Worm (Caenorhabditis elegans) whole organism, L2 larva: Measurements from ENCODE around the gene vha-7.
A peak's percentile ranks its signal among the peaks of the same experiment; 100 is the strongest.

ENCODE experiments used
- C34F6.9 ChIP-seq: fragments of 150-350 bp; optimal IDR thresholded peaks from 2 replicates; lab custom pipeline; 2014; ENCODE audit warnings: missing biosample characterization, missing genetic modification characterization
- F13H6.1 ChIP-seq: sonication (generic microtip); optimal IDR thresholded peaks from 2 replicates; lab custom pipeline; 2016; ENCODE audit warnings: missing genetic modification characterization, missing compliant biosample characterization
- R02D3.7 ChIP-seq: fragments of 150-350 bp; optimal IDR thresholded peaks from 2 replicates; lab custom pipeline; 2014; ENCODE audit warnings: missing biosample characterization, missing genetic modification characterization
- Y55F3AM.14 ChIP-seq: fragments of 200-800 bp; sonication (Bioruptor generic); optimal IDR thresholded peaks from 2 replicates; lab custom pipeline; 2018; ENCODE audit warnings: mild to moderate bottlenecking, missing genetic modification characterization, missing compliant biosample characterization
- alr-1 ChIP-seq: fragments of 150-350 bp; optimal IDR thresholded peaks from 2 replicates; lab custom pipeline; 2014; ENCODE audit warnings: missing biosample characterization, missing genetic modification characterization
- aly-2 ChIP-seq: fragments of 150-350 bp; optimal IDR thresholded peaks from 2 replicates; lab custom pipeline; 2014; ENCODE audit warnings: missing biosample characterization, missing genetic modification characterization
- ama-1 ChIP-seq: fragments of 150-350 bp; optimal IDR thresholded peaks from 2 replicates; lab custom pipeline; 2018; ENCODE audit warnings: inconsistent platforms
- ceh-16 ChIP-seq: fragments of 150-350 bp; optimal IDR thresholded peaks from 2 replicates; lab custom pipeline; 2014; ENCODE audit warnings: missing biosample characterization, missing genetic modification characterization
- crh-2 ChIP-seq: sonication (generic microtip); optimal IDR thresholded peaks from 2 replicates; lab custom pipeline; 2017; ENCODE audit warnings: missing biosample characterization, missing genetic modification characterization
- dmd-4 ChIP-seq: sonication (generic microtip); optimal IDR thresholded peaks from 2 replicates; lab custom pipeline; 2017; ENCODE audit warnings: missing biosample characterization, missing genetic modification characterization
- egl-27 ChIP-seq: sonication (generic microtip); optimal IDR thresholded peaks from 3 replicates; lab custom pipeline; 2017; ENCODE audit warnings: missing biosample characterization, missing genetic modification reagents, missing genetic modification characterization
- elt-1 ChIP-seq: fragments of 150-350 bp; optimal IDR thresholded peaks from 2 replicates; lab custom pipeline; 2014; ENCODE audit warnings: missing biosample characterization, missing genetic modification characterization
- fos-1 ChIP-seq: fragments of 150-350 bp; optimal IDR thresholded peaks from 2 replicates; lab custom pipeline; 2014; ENCODE audit warnings: missing biosample characterization, missing genetic modification characterization
- gmeb-1 ChIP-seq: fragments of 150-350 bp; optimal IDR thresholded peaks from 2 replicates; lab custom pipeline; 2014; ENCODE audit warnings: missing biosample characterization, missing genetic modification characterization
- lin-11 ChIP-seq: fragments of 150-350 bp; sonication (generic microtip); optimal IDR thresholded peaks from 2 replicates; lab custom pipeline; 2014; ENCODE audit warnings: missing biosample characterization, missing genetic modification characterization, inconsistent platforms, mixed read lengths
- lin-13 ChIP-seq: fragments of 150-350 bp; optimal IDR thresholded peaks from 2 replicates; lab custom pipeline; 2014; ENCODE audit warnings: missing biosample characterization, missing genetic modification reagents, missing genetic modification characterization
- lsy-2 ChIP-seq, 2 experiments: fragments of 150-350 bp in 1 of 2; sonication (generic microtip) in 1 of 2; optimal IDR thresholded peaks; 2 replicates each; lab custom pipeline; 2014 to 2017; ENCODE audit warnings: missing biosample characterization in 2 of 2, missing genetic modification characterization in 2 of 2
- mab-5 ChIP-seq: fragments of 150-350 bp; optimal IDR thresholded peaks from 2 replicates; lab custom pipeline; 2014; ENCODE audit warnings: missing biosample characterization, missing genetic modification characterization
- mdl-1 ChIP-seq, 2 experiments: fragments of 150-350 bp in 1 of 2; sonication (generic microtip) in 1 of 2; optimal IDR thresholded peaks; 2 replicates each; lab custom pipeline; 2017; ENCODE audit warnings: missing biosample characterization in 2 of 2, missing genetic modification characterization in 2 of 2
- nhr-10 ChIP-seq: sonication (generic microtip); optimal IDR thresholded peaks from 2 replicates; lab custom pipeline; 2017; ENCODE audit warnings: missing biosample characterization, missing genetic modification characterization
- nhr-12 ChIP-seq: fragments of 150-350 bp; optimal IDR thresholded peaks from 2 replicates; lab custom pipeline; 2014; ENCODE audit warnings: missing biosample characterization, missing genetic modification characterization
- nhr-129 ChIP-seq: fragments of 150-350 bp; optimal IDR thresholded peaks from 2 replicates; lab custom pipeline; 2014; ENCODE audit warnings: missing biosample characterization, missing genetic modification characterization
- nhr-21 ChIP-seq: fragments of 150-350 bp; optimal IDR thresholded peaks from 2 replicates; lab custom pipeline; 2014; ENCODE audit warnings: missing biosample characterization, missing genetic modification characterization
- nhr-23 ChIP-seq: fragments of 150-350 bp; optimal IDR thresholded peaks from 2 replicates; lab custom pipeline; 2014; ENCODE audit warnings: missing biosample characterization, missing genetic modification reagents, missing genetic modification characterization
- nhr-25 ChIP-seq: fragments of 150-350 bp; sonication (generic microtip); optimal IDR thresholded peaks from 3 replicates; lab custom pipeline; 2014; ENCODE audit warnings: missing biosample characterization, missing genetic modification characterization
- nhr-77 ChIP-seq: fragments of 150-350 bp; optimal IDR thresholded peaks from 2 replicates; lab custom pipeline; 2014; ENCODE audit warnings: missing biosample characterization, missing genetic modification characterization
- peb-1 ChIP-seq: fragments of 150-350 bp; optimal IDR thresholded peaks from 2 replicates; lab custom pipeline; 2014; ENCODE audit warnings: missing biosample characterization, missing genetic modification characterization
- sem-4 ChIP-seq: fragments of 150-350 bp; optimal IDR thresholded peaks from 2 replicates; lab custom pipeline; 2014; ENCODE audit warnings: missing biosample characterization, missing genetic modification reagents, missing genetic modification characterization
- skn-1 ChIP-seq: sonication (generic microtip); optimal IDR thresholded peaks from 2 replicates; lab custom pipeline; 2017; ENCODE audit warnings: missing biosample characterization, missing genetic modification characterization
- sma-3 ChIP-seq: sonication (generic microtip); optimal IDR thresholded peaks from 2 replicates; lab custom pipeline; 2016; ENCODE audit warnings: missing genetic modification reagents, missing genetic modification characterization, missing compliant biosample characterization
- sma-9 ChIP-seq, 2 experiments: fragments of 150-350 bp in 1 of 2; sonication (generic microtip) in 1 of 2; optimal IDR thresholded peaks; 2 replicates each; lab custom pipeline; 2014 to 2016; ENCODE audit warnings: missing genetic modification characterization in 2 of 2, mild to moderate bottlenecking in 1 of 2, missing biosample characterization in 1 of 2, missing compliant biosample characterization in 1 of 2, missing genetic modification reagents in 1 of 2, moderate library complexity in 1 of 2
- snpc-4 ChIP-seq: fragments of 150-350 bp; optimal IDR thresholded peaks from 2 replicates; lab custom pipeline; 2014; ENCODE audit warnings: missing biosample characterization, missing genetic modification characterization
- unc-39 ChIP-seq: fragments of 150-350 bp; optimal IDR thresholded peaks from 2 replicates; lab custom pipeline; 2014; ENCODE audit warnings: missing biosample characterization, missing genetic modification characterization
- unc-55 ChIP-seq: fragments of 150-350 bp; sonication (generic microtip); optimal IDR thresholded peaks from 3 replicates; lab custom pipeline; 2014; ENCODE audit warnings: missing biosample characterization, missing genetic modification reagents, missing genetic modification characterization
- zag-1 ChIP-seq: fragments of 150-350 bp; optimal IDR thresholded peaks from 2 replicates; lab custom pipeline; 2014; ENCODE audit warnings: missing biosample characterization, missing genetic modification characterization
- ztf-11 ChIP-seq: sonication (generic microtip); optimal IDR thresholded peaks from 2 replicates; lab custom pipeline; 2017; ENCODE audit warnings: missing biosample characterization, missing genetic modification characterization

The vha-7 gene

DNA sequence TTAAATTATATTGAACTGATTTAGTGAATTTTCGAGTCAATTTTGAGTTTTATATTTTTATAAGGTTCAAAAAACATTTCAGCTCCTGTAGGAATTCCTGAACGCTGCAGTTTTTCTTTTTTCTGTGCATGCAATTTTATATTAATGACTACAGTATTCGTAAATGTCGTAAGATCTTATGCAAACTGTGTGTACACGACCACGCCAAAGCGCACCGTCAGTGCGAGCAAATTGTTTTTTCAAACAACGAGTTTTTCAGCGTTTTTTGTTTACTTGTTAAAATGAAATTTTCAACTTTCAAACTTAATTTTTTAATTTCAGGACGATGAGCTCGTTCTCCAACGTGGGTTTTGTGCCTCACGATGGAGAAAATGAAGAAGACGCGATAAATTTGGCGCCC lies at the start of gene vha-7:
vha-7 (plus strand) TSS at position 326 of the 400 bp plus-strand sequence.
- TF ChIP-seq skn-1 (tag; lab: Kevin White, UChicago) (no peak), ama-1 (lab: Kevin White, UChicago) (no peak), crh-2 (tag; lab: Kevin White, UChicago) (no peak), unc-39 (tag; lab: Kevin White, UChicago) (no peak), snpc-4 (tag; lab: Kevin White, UChicago) (no peak), unc-55 (GFP tag; lab: Kevin White, UChicago) (no peak)

DNA sequence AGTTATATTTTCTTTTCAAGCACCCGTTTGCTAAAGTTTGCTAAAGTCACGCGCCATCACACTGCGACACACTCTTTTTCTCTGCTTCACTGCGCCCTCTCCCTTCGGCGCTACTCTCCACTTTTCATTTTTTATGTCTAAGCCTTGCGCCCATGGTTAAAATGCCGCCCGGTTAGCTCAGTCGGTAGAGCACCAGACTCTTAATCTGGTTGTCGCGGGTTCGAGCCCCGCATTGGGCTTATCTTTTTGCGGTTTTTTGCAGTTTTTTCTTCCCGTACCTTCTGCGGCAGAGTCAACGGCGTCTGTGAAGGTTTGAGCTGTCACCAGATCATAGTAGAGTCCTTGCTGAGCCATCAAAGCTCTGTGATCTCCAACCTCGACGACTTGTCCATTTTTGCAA lies 45.7 kb upstream of the vha-7 start:
- TF ChIP-seq fos-1 (tag; lab: Kevin White, UChicago) (peak; percentile 50), mdl-1 (tag; optimal IDR thresholded peaks at IDR 0.05; lab: Kevin White, UChicago) (peak in 1 of 2 experiments; percentile 52), F13H6.1 (peak; percentile 66), nhr-12 (tag; lab: Kevin White, UChicago) (no peak), egl-27 (tag; lab: Kevin White, UChicago) (peak; percentile 28), nhr-129 (peak; percentile 81), nhr-77 (tag; lab: Kevin White, UChicago) (no peak), C34F6.9 (tag; lab: Kevin White, UChicago) (peak; percentile 77), nhr-21 (peak; percentile 32), nhr-23 (tag; lab: Kevin White, UChicago) (no peak), Y55F3AM.14 (GFP tag; lab: Kevin White, UChicago) (peak; percentile 64), ceh-16 (tag; lab: Kevin White, UChicago) (no peak), unc-39 (tag; lab: Kevin White, UChicago) (no peak), mab-5 (tag; lab: Kevin White, UChicago) (peak; percentile 45), sem-4 (tag; lab: Kevin White, UChicago) (no peak), sma-3 (GFP tag; lab: Kevin White, UChicago) (peak; percentile 59), unc-55 (GFP tag; lab: Kevin White, UChicago) (peak; percentile 77), sma-9 (GFP tag; optimal IDR thresholded peaks at IDR 0.05; lab: Kevin White, UChicago) (peak; percentile 70), sma-9 (tag; optimal IDR thresholded peaks at IDR 0.05; lab: Kevin White, UChicago) (no peak), lsy-2 (tag; optimal IDR thresholded peaks at IDR 0.05; lab: Kevin White, UChicago) (peak; percentile 57 to 75), snpc-4 (tag; lab: Kevin White, UChicago) (no peak), nhr-10 (tag; lab: Kevin White, UChicago) (no peak), lin-13 (GFP tag; lab: Kevin White, UChicago) (peak; percentile 38), lin-11 (tag; lab: Kevin White, UChicago) (peak; percentile 72), crh-2 (tag; lab: Kevin White, UChicago) (peak; percentile 57), zag-1 (tag; lab: Kevin White, UChicago) (peak; percentile 60), gmeb-1 (tag; lab: Kevin White, UChicago) (peak; percentile 68)

- TF ChIP-seq lsy-2 (tag; optimal IDR thresholded peaks at IDR 0.05; lab: Kevin White, UChicago) (no peak), alr-1 (tag; lab: Kevin White, UChicago) (no peak), R02D3.7 (tag; lab: Kevin White, UChicago) (no peak), aly-2 (tag; lab: Kevin White, UChicago) (no peak), nhr-25 (tag; lab: Kevin White, UChicago) (no peak), nhr-77 (tag; lab: Kevin White, UChicago) (no peak), peb-1 (tag; lab: Kevin White, UChicago) (no peak), sma-3 (GFP tag; lab: Kevin White, UChicago) (no peak), sem-4 (tag; lab: Kevin White, UChicago) (no peak), gmeb-1 (tag; lab: Kevin White, UChicago) (no peak), sma-9 (GFP tag; optimal IDR thresholded peaks at IDR 0.05; lab: Kevin White, UChicago) (no peak), sma-9 (tag; optimal IDR thresholded peaks at IDR 0.05; lab: Kevin White, UChicago) (no peak)
These were observed 43.3 kb upstream of the vha-7 start for ce11 chrIV:12596960-12597359.

ce11 chrIV:12599158-12599557 lies 41.1 kb upstream of the vha-7 start, which contains the start of gene pgp-1:
pgp-1 (minus strand) TSS chrIV:12599169.
- TF ChIP-seq sma-3 (GFP tag; lab: Kevin White, UChicago) (no peak), unc-39 (tag; lab: Kevin White, UChicago) (no peak), peb-1 (tag; lab: Kevin White, UChicago) (no peak), crh-2 (tag; lab: Kevin White, UChicago) (peak; percentile 38), ama-1 (lab: Kevin White, UChicago) (no peak), fos-1 (tag; lab: Kevin White, UChicago) (peak; percentile 91), nhr-129 (no peak), nhr-23 (tag; lab: Kevin White, UChicago) (no peak), ztf-11 (tag; lab: Kevin White, UChicago) (no peak), dmd-4 (tag; lab: Kevin White, UChicago) (no peak), elt-1 (tag; lab: Kevin White, UChicago) (no peak), aly-2 (tag; lab: Kevin White, UChicago) (no peak), ceh-16 (tag; lab: Kevin White, UChicago) (no peak), mab-5 (tag; lab: Kevin White, UChicago) (no peak), lin-11 (tag; lab: Kevin White, UChicago) (no peak), sma-9 (GFP tag; optimal IDR thresholded peaks at IDR 0.05; lab: Kevin White, UChicago) (peak; percentile 83), sma-9 (tag; optimal IDR thresholded peaks at IDR 0.05; lab: Kevin White, UChicago) (no peak), gmeb-1 (tag; lab: Kevin White, UChicago) (no peak), nhr-10 (tag; lab: Kevin White, UChicago) (no peak), F13H6.1 (no peak), unc-55 (GFP tag; lab: Kevin White, UChicago) (no peak)
